Worm (Caenorhabditis elegans) whole organism, young adult: Measurements from ENCODE around the gene Y59A8B.21.

Source experiments
- B0035.1 ChIP-seq: sonication (generic microtip); optimal IDR thresholded peaks from 2 replicates; lab custom pipeline; 2016; ENCODE audit warnings: missing genetic modification characterization, mild to moderate bottlenecking, missing compliant biosample characterization, missing genotype, missing genetic modification reagents
- B0261.1 ChIP-seq: sonication (generic microtip); optimal IDR thresholded peaks from 2 replicates; lab custom pipeline; 2016; ENCODE audit warnings: mild to moderate bottlenecking, missing genetic modification characterization, moderate library complexity, missing compliant biosample characterization
- F57C9.4 ChIP-seq: sonication (generic microtip); optimal IDR thresholded peaks from 2 replicates; lab custom pipeline; 2017; ENCODE audit warnings: mild to moderate bottlenecking, missing genetic modification characterization, missing compliant biosample characterization
- aptf-2 ChIP-seq: fragments of 200-800 bp; sonication (Bioruptor generic); conservative IDR thresholded peaks from 2 replicates; pipeline ENCODE4 v1.3.6; 2022; ENCODE audit warnings: missing genetic modification reagents, missing genetic modification characterization, missing compliant biosample characterization
- ccch-3 ChIP-seq: fragments of 200-800 bp; sonication (Bioruptor generic); optimal IDR thresholded peaks from 2 replicates; lab custom pipeline; 2018; ENCODE audit warnings: mild to moderate bottlenecking, missing genetic modification characterization, missing compliant biosample characterization
- zim-3 ChIP-seq: sonication (generic microtip); optimal IDR thresholded peaks from 2 replicates; lab custom pipeline; 2017; ENCODE audit warnings: mild to moderate bottlenecking, missing genetic modification characterization, moderate library complexity, missing compliant biosample characterization
- ztf-18 ChIP-seq: sonication (generic microtip); optimal IDR thresholded peaks from 2 replicates; lab custom pipeline; 2016; ENCODE audit warnings: missing genotype, mild to moderate bottlenecking, missing genetic modification characterization, missing compliant biosample characterization

DNA sequence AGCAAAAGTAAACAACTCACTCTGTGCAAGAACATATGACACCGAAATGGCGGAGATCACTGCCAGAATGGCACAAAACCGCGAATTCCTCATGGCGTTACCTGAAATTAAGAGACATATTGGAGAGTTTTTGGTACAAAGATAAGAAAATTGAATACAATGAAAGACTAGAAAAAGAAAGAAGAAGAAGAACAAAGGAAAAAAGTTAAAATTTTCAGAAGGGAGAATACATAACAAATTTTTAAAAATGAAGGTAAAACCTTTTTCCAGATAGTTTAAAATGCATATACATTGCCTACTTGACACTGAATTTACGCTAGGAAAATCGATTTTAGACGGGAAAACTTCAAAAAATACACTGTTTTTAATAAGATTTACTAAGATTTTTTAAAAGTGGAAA is 15.2 kb downstream of the Y59A8B.21 start, which contains the start of gene lon-8:
- TF ChIP-seq aptf-2 (GFP tag; lab: Robert Waterston, UW) = no peak
- no peak for TF ChIP-seq B0035.1 (tag; lab: Kevin White, UChicago)
- no peak for TF ChIP-seq B0261.1
- TF ChIP-seq ccch-3 (GFP tag; lab: Kevin White, UChicago) = no peak
- no peak for TF ChIP-seq F57C9.4 (tag; lab: Kevin White, UChicago)
- TF ChIP-seq zim-3 (tag; lab: Kevin White, UChicago) = no peak
- TF ChIP-seq ztf-18 (tag; lab: Kevin White, UChicago) = no peak
